Worm (Caenorhabditis elegans): ENCODE measurements around the gene ZC84.7.
A peak's percentile ranks its signal among the peaks of the same experiment; 100 is the strongest.

The ZC84.7 gene

ce11 chrIII:9231173-9231572 is 45.4 kb downstream of the ZC84.7 start, which contains the start of gene T23G5.3:
Gene T23G5.3, minus strand, starts transcription at chrIII:9231273.
- no peak for TF ChIP-seq B0261.1 (tag; optimal IDR thresholded peaks at IDR 0.05)
- no peak for TF ChIP-seq madf-3 (GFP tag; IDR thresholded peaks at IDR 0.05)
- no peak for TF ChIP-seq F10E7.11 (tag; optimal IDR thresholded peaks at IDR 0.05)
- TF ChIP-seq egl-44 (GFP tag; IDR thresholded peaks at IDR 0.05) = no peak
- TF ChIP-seq Y53G8AR.9 (GFP tag; conservative IDR thresholded peaks at IDR 0.05) = no peak
- no peak for TF ChIP-seq F33H1.4 (GFP tag; IDR thresholded peaks at IDR 0.05)
- no peak for TF ChIP-seq sea-2 (GFP tag; IDR thresholded peaks at IDR 0.05)
- TF ChIP-seq aptf-3 (GFP tag; IDR thresholded peaks at IDR 0.05) = no peak
- TF ChIP-seq ceh-58 (GFP tag; IDR thresholded peaks at IDR 0.05) = no peak

DNA sequence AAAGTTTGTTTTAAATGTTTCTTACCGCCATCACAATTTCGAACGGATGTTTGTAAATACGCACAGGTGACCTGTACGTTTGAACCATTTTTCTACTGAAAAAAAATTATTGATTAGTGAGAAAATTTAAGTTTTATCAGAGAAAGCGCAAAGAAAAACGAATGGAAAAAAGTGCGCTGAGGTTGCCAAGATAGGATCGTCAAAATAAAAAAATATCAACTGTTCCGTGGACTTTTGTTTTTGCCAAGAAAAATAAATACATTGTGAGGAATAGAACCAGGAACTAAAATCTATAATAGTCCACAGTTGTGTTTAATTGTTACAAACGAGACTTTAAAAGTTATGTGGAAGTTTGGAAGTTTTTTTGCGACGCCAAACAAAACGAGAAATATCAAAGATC is 50.4 kb downstream of the ZC84.7 start, which contains the start of gene T23G5.2:
T23G5.2 (minus strand) TSS at position 101 of the 400 bp plus-strand sequence.
- TF ChIP-seq cebp-2 (GFP tag; IDR thresholded peaks at IDR 0.05) = no peak
- no peak for TF ChIP-seq sea-2 (GFP tag; IDR thresholded peaks at IDR 0.05)
- no peak for TF ChIP-seq F55B11.4 (tag; optimal IDR thresholded peaks at IDR 0.05; ENCODE audit: borderline replicate concordance, insufficient read depth)
- TF ChIP-seq lin-35 (GFP tag; optimal IDR thresholded peaks at IDR 0.05) = no peak
- TF ChIP-seq mes-4 (tag; optimal IDR thresholded peaks at IDR 0.05) = no peak
- no peak for TF ChIP-seq ccch-3 (GFP tag; optimal IDR thresholded peaks at IDR 0.05)
- TF ChIP-seq tbp1 (GFP tag; optimal IDR thresholded peaks at IDR 0.05) = no peak
- TF ChIP-seq bed-2 (GFP tag; IDR thresholded peaks at IDR 0.05) = no peak

- TF ChIP-seq nhr-80 (tag; optimal IDR thresholded peaks at IDR 0.05) (peak; percentile 54), dox-1 (GFP tag; IDR thresholded peaks at IDR 0.05) (no peak)
Measured at ce11 chrIII:9237626-9238025, 51.8 kb downstream of the ZC84.7 start.

DNA sequence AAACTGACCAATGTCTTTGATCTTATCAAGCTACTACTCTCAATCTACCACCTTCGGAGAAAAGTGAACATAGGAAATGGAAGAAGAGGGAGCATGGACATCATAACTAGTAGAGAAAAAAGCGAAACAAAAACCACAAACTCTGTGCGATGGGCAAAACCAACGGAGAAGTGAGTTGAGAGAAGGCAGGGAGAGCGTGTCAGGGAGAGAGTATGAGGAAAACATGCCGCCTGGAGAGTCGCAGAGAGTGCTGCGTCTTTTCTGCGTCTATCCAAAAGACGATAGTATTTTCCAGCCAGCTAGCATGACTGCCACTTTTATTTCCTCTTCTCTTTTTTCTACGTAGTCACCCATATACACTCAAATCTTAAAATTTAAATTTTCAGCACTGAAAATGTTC is 54.2 kb downstream of the ZC84.7 start, which contains the start of gene saeg-2:
saeg-2 (plus strand) TSS at position 381 of the 400 bp plus-strand sequence.
- no peak for TF ChIP-seq ceh-91 (GFP tag; IDR thresholded peaks at IDR 0.05)
- no peak for TF ChIP-seq F10E7.11 (tag; optimal IDR thresholded peaks at IDR 0.05)
- TF ChIP-seq snpc-4 (GFP tag; optimal IDR thresholded peaks at IDR 0.05) = no peak
- no peak for TF ChIP-seq snpc-4 (tag; optimal IDR thresholded peaks at IDR 0.05)
- TF ChIP-seq hrde-1 (tag; optimal IDR thresholded peaks at IDR 0.05; ENCODE audit: borderline replicate concordance) = no peak
- TF ChIP-seq hsf-1 (GFP tag; IDR thresholded peaks at IDR 0.05) = no peak
- no peak for TF ChIP-seq hlh-12 (tag; optimal IDR thresholded peaks at IDR 0.05)
- TF ChIP-seq madf-3 (GFP tag; IDR thresholded peaks at IDR 0.05) = no peak
- TF ChIP-seq T07F8.4 (tag; optimal IDR thresholded peaks at IDR 0.05) = no peak
- no peak for TF ChIP-seq hmg-20 (GFP tag; IDR thresholded peaks at IDR 0.05)
- TF ChIP-seq ceh-27 (GFP tag; optimal IDR thresholded peaks at IDR 0.05) = peak; percentile 24
- no peak for TF ChIP-seq lin-40 (tag; optimal IDR thresholded peaks at IDR 0.05)
- TF ChIP-seq F33H1.4 (GFP tag; IDR thresholded peaks at IDR 0.05) = no peak
- TF ChIP-seq F55B11.4 (tag; optimal IDR thresholded peaks at IDR 0.05; ENCODE audit: borderline replicate concordance, insufficient read depth) = no peak
- TF ChIP-seq chd-7 (tag; optimal IDR thresholded peaks at IDR 0.05) = no peak
- TF ChIP-seq B0035.1 (tag; optimal IDR thresholded peaks at IDR 0.05) = no peak
- 0 out of 2 replicates have a peak, but pooled peaks have one; percentile 15 for TF ChIP-seq mcd-1 (GFP tag; IDR thresholded peaks at IDR 0.05)
- TF ChIP-seq F57C9.4 (tag; optimal IDR thresholded peaks at IDR 0.05) = no peak
- no peak for TF ChIP-seq egrh-3 (GFP tag; IDR thresholded peaks at IDR 0.05)
- TF ChIP-seq F52B5.7 (tag; optimal IDR thresholded peaks at IDR 0.05) = no peak
- TF ChIP-seq ets-4 (GFP tag; optimal IDR thresholded peaks at IDR 0.05) = peak; percentile 22
- peak; percentile 4 for TF ChIP-seq attf-5 (GFP tag; optimal IDR thresholded peaks at IDR 0.05)
- no peak for TF ChIP-seq madf-8 (GFP tag; conservative IDR thresholded peaks at IDR 0.05)
- no peak for TF ChIP-seq ceh-58 (GFP tag; IDR thresholded peaks at IDR 0.05)
- TF ChIP-seq lsl-1 (GFP tag; optimal IDR thresholded peaks at IDR 0.05) = no peak
- TF ChIP-seq bed-1 (GFP tag; IDR thresholded peaks at IDR 0.05) = no peak
- TF ChIP-seq xnd-1 (tag; optimal IDR thresholded peaks at IDR 0.05) = no peak
- TF ChIP-seq B0261.1 (tag; optimal IDR thresholded peaks at IDR 0.05) = no peak
- TF ChIP-seq ceh-100 (GFP tag; IDR thresholded peaks at IDR 0.05) = no peak
- no peak for TF ChIP-seq lin-26 (GFP tag; IDR thresholded peaks at IDR 0.05)
- no peak for TF ChIP-seq lir-1 (GFP tag; conservative IDR thresholded peaks at IDR 0.05)
- peak; percentile 75 for TF ChIP-seq nhr-80 (tag; optimal IDR thresholded peaks at IDR 0.05)
- TF ChIP-seq somi-1 (GFP tag; optimal IDR thresholded peaks at IDR 0.05) = no peak
